Worm (Caenorhabditis elegans): ENCODE measurements around the gene rnr-1.

The rnr-1 gene

ce11 chrIII:9236228-9236627 lies 7.6 kb upstream of the rnr-1 start, which contains the start of gene T23G5.2:
Gene T23G5.2 (minus strand): TSS chrIII:9236328.
- no peak for TF ChIP-seq rnt-1 (tag; optimal IDR thresholded peaks at IDR 0.05)
- no peak for TF ChIP-seq elt-4 (tag; optimal IDR thresholded peaks at IDR 0.05)
- no peak for TF ChIP-seq pros-1 (tag; optimal IDR thresholded peaks at IDR 0.05)
- TF ChIP-seq fax-1 (tag; optimal IDR thresholded peaks at IDR 0.05) = no peak
- no peak for TF ChIP-seq ceh-14 (tag; optimal IDR thresholded peaks at IDR 0.05)
- TF ChIP-seq ztf-16 (tag; optimal IDR thresholded peaks at IDR 0.05) = no peak

- TF ChIP-seq F13H6.1 (tag; optimal IDR thresholded peaks at IDR 0.05) (no peak), fax-1 (tag; optimal IDR thresholded peaks at IDR 0.05) (no peak), gmeb-2 (tag; optimal IDR thresholded peaks at IDR 0.05) (no peak), pag-3 (tag; optimal IDR thresholded peaks at IDR 0.05; ENCODE audit: borderline replicate concordance) (no peak), ets-4 (tag; optimal IDR thresholded peaks at IDR 0.05) (no peak), madf-2 (tag; optimal IDR thresholded peaks at IDR 0.05) (no peak), ttx-3 (tag; optimal IDR thresholded peaks at IDR 0.05) (no peak), Y22D7AL.16 (tag; optimal IDR thresholded peaks at IDR 0.05) (no peak), elt-4 (tag; optimal IDR thresholded peaks at IDR 0.05) (no peak), ahr-1 (tag; optimal IDR thresholded peaks at IDR 0.05) (no peak), C38D4.7 (GFP tag; optimal IDR thresholded peaks at IDR 0.05) (no peak), odd-2 (tag; optimal IDR thresholded peaks at IDR 0.05) (no peak), tbx-7 (tag; optimal IDR thresholded peaks at IDR 0.05) (no peak), dve-1 (tag; optimal IDR thresholded peaks at IDR 0.05) (no peak), mec-3 (tag; optimal IDR thresholded peaks at IDR 0.05; ENCODE audit: borderline replicate concordance) (no peak), dmd-4 (tag; optimal IDR thresholded peaks at IDR 0.05; ENCODE audit: borderline replicate concordance) (no peak), eyg-1 (tag; optimal IDR thresholded peaks at IDR 0.05) (no peak)
Measured at ce11 chrIII:9231173-9231572, 2.6 kb upstream of the rnr-1 start, which contains the start of gene T23G5.3. Gene T23G5.3 (minus strand): TSS chrIII:9231273.

- TF ChIP-seq nfya-1 (tag; optimal IDR thresholded peaks at IDR 0.05) = peak; percentile 13
- no peak for TF ChIP-seq hlh-13 (GFP tag; optimal IDR thresholded peaks at IDR 0.05)
Measured at ce11 chrIII:9228190-9228589, 408 bp downstream of the rnr-1 start.

- TF ChIP-seq unc-42 (tag; optimal IDR thresholded peaks at IDR 0.05) (no peak), ref-2 (tag; optimal IDR thresholded peaks at IDR 0.05) (no peak), nhr-232 (tag; optimal IDR thresholded peaks at IDR 0.05) (no peak), ceh-30 (tag; optimal IDR thresholded peaks at IDR 0.05) (no peak), dmd-4 (tag; optimal IDR thresholded peaks at IDR 0.05; ENCODE audit: borderline replicate concordance) (no peak), sox-4 (tag; optimal IDR thresholded peaks at IDR 0.05) (no peak), hlh-30 (tag; optimal IDR thresholded peaks at IDR 0.05; ENCODE audit: insufficient read depth) (no peak), sox-2 (GFP tag; IDR thresholded peaks at IDR 0.05) (no peak), sdc-2 (tag; optimal IDR thresholded peaks at IDR 0.05) (no peak)
Measured at ce11 chrIII:9224986-9225385, 3.6 kb downstream of the rnr-1 start.

ce11 chrIII:9215367-9215766 lies 13.2 kb downstream of the rnr-1 start, which contains the start of gene npr-29:
Gene npr-29 (minus strand): TSS chrIII:9215467.
- no peak for TF ChIP-seq ceh-31 (tag; optimal IDR thresholded peaks at IDR 0.05)
- no peak for TF ChIP-seq ceh-34 (tag; optimal IDR thresholded peaks at IDR 0.05)
- no peak for TF ChIP-seq gmeb-2 (tag; optimal IDR thresholded peaks at IDR 0.05)
- no peak for TF ChIP-seq nfya-1 (tag; optimal IDR thresholded peaks at IDR 0.05)
- TF ChIP-seq pat-9 (tag; optimal IDR thresholded peaks at IDR 0.05) = no peak
- TF ChIP-seq lim-6 (tag; optimal IDR thresholded peaks at IDR 0.05) = no peak
- no peak for TF ChIP-seq unc-42 (tag; optimal IDR thresholded peaks at IDR 0.05)
- no peak for TF ChIP-seq pax-1 (tag; optimal IDR thresholded peaks at IDR 0.05)
- no peak for TF ChIP-seq elt-2 (tag; optimal IDR thresholded peaks at IDR 0.05)
- TF ChIP-seq mec-3 (tag; optimal IDR thresholded peaks at IDR 0.05; ENCODE audit: borderline replicate concordance) = no peak
- TF ChIP-seq K09A11.1 (tag; optimal IDR thresholded peaks at IDR 0.05; ENCODE audit: insufficient read depth) = no peak
- no peak for TF ChIP-seq K02D7.2 (tag; optimal IDR thresholded peaks at IDR 0.05)
- no peak for TF ChIP-seq fkh-6 (tag; optimal IDR thresholded peaks at IDR 0.05)
- TF ChIP-seq odd-2 (tag; optimal IDR thresholded peaks at IDR 0.05) = no peak
- TF ChIP-seq C38D4.7 (GFP tag; optimal IDR thresholded peaks at IDR 0.05) = no peak
- TF ChIP-seq ref-2 (tag; optimal IDR thresholded peaks at IDR 0.05) = no peak

Measured in whole organism, late embryonic.